Fruit fly (Drosophila melanogaster) whole organism, embryonic: ENCODE data around the gene Vps29.
A peak's percentile ranks its signal among the peaks of the same experiment; 100 is the strongest.

Experiments
- Aef1 ChIP-seq: fragments of 200-800 bp; sonication (Bioruptor generic); IDR thresholded peaks from 3 replicates; pipeline ENCODE4 v1.3.6; 2022; ENCODE audit warnings: missing biosample characterization, missing genetic modification characterization
- CG11456 ChIP-seq: fragments of 200-800 bp; sonication (Bioruptor generic); IDR thresholded peaks from 3 replicates; pipeline ENCODE4 v1.3.6; 2022; ENCODE audit warnings: missing biosample characterization, missing genetic modification characterization
- CG12236 ChIP-seq: fragments of 200-800 bp; sonication (Bioruptor generic); optimal IDR thresholded peaks from 2 replicates; lab custom pipeline; 2016; ENCODE audit warnings: missing biosample characterization, missing genetic modification characterization
- CG13624 ChIP-seq: fragments of 200-800 bp; sonication (Bioruptor generic); optimal IDR thresholded peaks from 2 replicates; lab custom pipeline; 2016; ENCODE audit warnings: missing biosample characterization, missing genetic modification characterization
- CG17328 ChIP-seq: fragments of 200-800 bp; sonication (Bioruptor generic); IDR thresholded peaks from 2 replicates; pipeline ENCODE4 v1.3.6; 2022; ENCODE audit warnings: missing biosample characterization, missing genetic modification characterization
- CG18476 ChIP-seq: fragments of 200-800 bp; sonication (Bioruptor generic); optimal IDR thresholded peaks from 2 replicates; lab custom pipeline; 2016; ENCODE audit warnings: missing biosample characterization, mild to moderate bottlenecking, missing genetic modification characterization
- CG34376 ChIP-seq: fragments of 200-800 bp; sonication (Bioruptor generic); optimal IDR thresholded peaks from 2 replicates; lab custom pipeline; 2018; ENCODE audit warnings: missing biosample characterization, mild to moderate bottlenecking, missing genetic modification characterization
- CG3847 ChIP-seq: fragments of 200-800 bp; sonication (Bioruptor generic); IDR thresholded peaks from 2 replicates; pipeline ENCODE4 v1.3.6; 2022; ENCODE audit warnings: missing biosample characterization, missing genetic modification characterization
- CG3995 ChIP-seq: fragments of 200-800 bp; sonication (Bioruptor generic); optimal IDR thresholded peaks from 3 replicates; lab custom pipeline; 2016; ENCODE audit warnings: missing biosample characterization, missing genetic modification characterization
- CG43689 ChIP-seq: fragments of 200-800 bp; sonication (Bioruptor generic); IDR thresholded peaks from 2 replicates; pipeline ENCODE4 v1.3.6; 2022; ENCODE audit warnings: missing biosample characterization, missing genetic modification characterization
- CG4404 ChIP-seq: fragments of 200-800 bp; sonication (Bioruptor generic); IDR thresholded peaks from 2 replicates; pipeline ENCODE4 v1.3.6; 2022; ENCODE audit warnings: missing biosample characterization, missing genetic modification characterization
- CG4424 ChIP-seq: fragments of 200-800 bp; sonication (Bioruptor generic); optimal IDR thresholded peaks from 3 replicates; lab custom pipeline; 2016; ENCODE audit warnings: missing biosample characterization, missing genetic modification characterization
- CG4707 ChIP-seq: fragments of 200-800 bp; sonication (Bioruptor generic); optimal IDR thresholded peaks from 2 replicates; lab custom pipeline; 2018; ENCODE audit warnings: missing biosample characterization, mild to moderate bottlenecking, missing genetic modification characterization, moderate library complexity
- CG4730 ChIP-seq: fragments of 200-800 bp; sonication (Bioruptor generic); IDR thresholded peaks from 2 replicates; pipeline ENCODE4 v1.3.6; 2022; ENCODE audit warnings: missing biosample characterization, missing genetic modification characterization
- CG5180 ChIP-seq: fragments of 200-800 bp; sonication (Bioruptor generic); optimal IDR thresholded peaks from 3 replicates; lab custom pipeline; 2017; ENCODE audit warnings: missing biosample characterization, missing genetic modification characterization, mild to moderate bottlenecking, moderate library complexity, missing genetic modification reagents
- CG5245 ChIP-seq: fragments of 200-800 bp; sonication (Bioruptor generic); optimal IDR thresholded peaks from 3 replicates; lab custom pipeline; 2016; ENCODE audit warnings: missing biosample characterization, missing genetic modification characterization
- CG8478 ChIP-seq: fragments of >200 bp; optimal IDR thresholded peaks from 2 replicates; lab custom pipeline; 2018
- CG9437 ChIP-seq: fragments of 200-800 bp; sonication (Bioruptor generic); optimal IDR thresholded peaks from 2 replicates; lab custom pipeline; 2018; ENCODE audit warnings: missing biosample characterization, mild to moderate bottlenecking, missing genetic modification characterization
- Chrac-16 ChIP-seq: fragments of 200-800 bp; sonication (Bioruptor generic); optimal IDR thresholded peaks from 3 replicates; lab custom pipeline; 2016; ENCODE audit warnings: missing biosample characterization, missing genetic modification characterization
- CrebB ChIP-seq: fragments of 200-800 bp; sonication (Bioruptor generic); optimal IDR thresholded peaks from 3 replicates; lab custom pipeline; 2018; ENCODE audit warnings: missing biosample characterization, mild to moderate bottlenecking, missing genetic modification characterization
- Dll ChIP-seq: fragments of 200-800 bp; sonication (Bioruptor generic); IDR thresholded peaks from 4 replicates; pipeline ENCODE4 v1.3.6; 2022; ENCODE audit warnings: missing biosample characterization, missing genetic modification characterization; ENCODE audit not compliant: partially characterized antibody
- Elba2 ChIP-seq: fragments of 200-800 bp; sonication (Bioruptor generic); optimal IDR thresholded peaks from 3 replicates; lab custom pipeline; 2016; ENCODE audit warnings: missing biosample characterization, missing genetic modification characterization
- H15 ChIP-seq: fragments of 200-800 bp; sonication (Bioruptor generic); IDR thresholded peaks from 3 replicates; pipeline ENCODE4 v1.3.6; 2022; ENCODE audit warnings: missing biosample characterization, missing genetic modification characterization
- HmgD ChIP-seq: fragments of 200-800 bp; sonication (Bioruptor generic); optimal IDR thresholded peaks from 3 replicates; lab custom pipeline; 2016; ENCODE audit warnings: missing biosample characterization, missing genetic modification characterization
- Hsf ChIP-seq: fragments of 200-800 bp; sonication (Bioruptor generic); optimal IDR thresholded peaks from 3 replicates; lab custom pipeline; 2016; ENCODE audit warnings: missing biosample characterization, missing genetic modification characterization
- Lhr ChIP-seq: fragments of 200-800 bp; sonication (Bioruptor generic); optimal IDR thresholded peaks from 3 replicates; lab custom pipeline; 2017; ENCODE audit warnings: mild to moderate bottlenecking, missing biosample characterization, missing genetic modification reagents, missing genetic modification characterization
- NFAT ChIP-seq: fragments of 200-800 bp; sonication (Bioruptor generic); IDR thresholded peaks from 2 replicates; pipeline ENCODE4 v1.3.6; 2022; ENCODE audit warnings: missing biosample characterization, missing genetic modification characterization
- Nf-YB ChIP-seq: fragments of 200-800 bp; sonication (Bioruptor generic); optimal IDR thresholded peaks from 3 replicates; lab custom pipeline; 2019; ENCODE audit warnings: missing biosample characterization, mild to moderate bottlenecking, missing genetic modification characterization, moderate library complexity
- Poxn ChIP-seq: fragments of 200-800 bp; sonication (Bioruptor generic); IDR thresholded peaks from 2 replicates; pipeline ENCODE4 v1.3.6; 2022; ENCODE audit warnings: missing biosample characterization, missing genetic modification characterization
- Usf ChIP-seq: fragments of 200-800 bp; sonication (Bioruptor generic); optimal IDR thresholded peaks from 2 replicates; lab custom pipeline; 2017; ENCODE audit warnings: missing genotype, missing biosample characterization, missing genetic modification characterization
- cas ChIP-seq: fragments of 200-800 bp; sonication (Bioruptor generic); IDR thresholded peaks from 2 replicates; pipeline ENCODE4 v1.3.6; 2022; ENCODE audit warnings: missing biosample characterization, missing genetic modification characterization
- chif ChIP-seq, 2 experiments: fragments of 200-800 bp; sonication (Bioruptor generic); optimal IDR thresholded peaks; 3 replicates each; lab custom pipeline; 2016; ENCODE audit warnings: missing biosample characterization in 2 of 2, missing genetic modification characterization in 2 of 2
- croc ChIP-seq: fragments of 200-800 bp; sonication (Bioruptor generic); conservative IDR thresholded peaks from 3 replicates; pipeline ENCODE4 v1.3.6; 2022; ENCODE audit warnings: missing biosample characterization, missing genetic modification characterization
- da ChIP-seq: fragments of 200-800 bp; sonication (Bioruptor generic); optimal IDR thresholded peaks from 2 replicates; lab custom pipeline; 2016; ENCODE audit warnings: missing biosample characterization, missing genetic modification characterization
- en ChIP-seq: fragments of 200-800 bp; sonication (Bioruptor generic); optimal IDR thresholded peaks from 2 replicates; lab custom pipeline; 2016; ENCODE audit warnings: missing biosample characterization, missing genetic modification characterization
- grau ChIP-seq: fragments of 200-800 bp; optimal IDR thresholded peaks from 3 replicates; lab custom pipeline; 2019; ENCODE audit warnings: missing biosample characterization, mild to moderate bottlenecking, missing genetic modification characterization, moderate library complexity
- hbn ChIP-seq: fragments of 200-800 bp; sonication (Bioruptor generic); IDR thresholded peaks from 2 replicates; pipeline ENCODE4 v1.3.6; 2022; ENCODE audit warnings: missing biosample characterization, missing genetic modification characterization; ENCODE audit not compliant: partially characterized antibody
- jigr1 ChIP-seq: fragments of 200-800 bp; sonication (Bioruptor generic); IDR thresholded peaks from 3 replicates; pipeline ENCODE4 v1.3.6; 2022; ENCODE audit warnings: missing biosample characterization, missing genetic modification characterization
- kni ChIP-seq: fragments of 200-800 bp; sonication (Bioruptor generic); optimal IDR thresholded peaks from 3 replicates; lab custom pipeline; 2017; ENCODE audit warnings: mild to moderate bottlenecking, missing biosample characterization, missing genetic modification reagents, missing genetic modification characterization
- lmd ChIP-seq: fragments of 200-800 bp; sonication (Bioruptor generic); IDR thresholded peaks from 2 replicates; pipeline ENCODE4 v1.3.6; 2022; ENCODE audit warnings: missing biosample characterization, missing genetic modification characterization
- nerfin-2 ChIP-seq: fragments of 200-800 bp; sonication (Bioruptor generic); IDR thresholded peaks from 2 replicates; pipeline ENCODE4 v1.3.6; 2022; ENCODE audit warnings: missing biosample characterization, missing genetic modification characterization; ENCODE audit not compliant: partially characterized antibody
- nom ChIP-seq: fragments of 200-800 bp; sonication (Bioruptor generic); optimal IDR thresholded peaks from 2 replicates; lab custom pipeline; 2017; ENCODE audit warnings: missing biosample characterization, missing genetic modification characterization, mild to moderate bottlenecking, moderate library complexity, missing genetic modification reagents
- pnt ChIP-seq: fragments of 200-800 bp; sonication (Bioruptor generic); optimal IDR thresholded peaks from 3 replicates; lab custom pipeline; 2016; ENCODE audit warnings: missing biosample characterization, missing genetic modification characterization
- prd ChIP-seq, 3 experiments: fragments of >200 bp in 2 of 3; fragments of 200-800 bp in 1 of 3; sonication (Bioruptor generic) in 1 of 3; optimal IDR thresholded peaks in 2 of 3; IDR thresholded peaks in 1 of 3; 2 replicates in 2 of 3; 3 replicates in 1 of 3; pipeline versions ENCODE4 v1.3.6 to Lab custom; 2017 to 2022; ENCODE audit warnings: missing biosample characterization in 1 of 3, missing genetic modification characterization in 1 of 3
- sc ChIP-seq, 3 experiments: fragments of >200 bp in 2 of 3; fragments of 200-800 bp in 1 of 3; sonication (Bioruptor generic) in 1 of 3; optimal IDR thresholded peaks; 2 replicates in 2 of 3; 3 replicates in 1 of 3; lab custom pipeline; 2017; ENCODE audit warnings: mild to moderate bottlenecking in 1 of 3, missing biosample characterization in 1 of 3, missing genetic modification characterization in 1 of 3, missing genetic modification reagents in 1 of 3
- tgo ChIP-seq: fragments of 200-800 bp; sonication (Bioruptor generic); IDR thresholded peaks from 3 replicates; pipeline ENCODE4 v1.3.6; 2022; ENCODE audit warnings: missing biosample characterization, missing genetic modification characterization
- ttk ChIP-seq: fragments of 200-800 bp; sonication (Bioruptor generic); IDR thresholded peaks from 2 replicates; pipeline ENCODE4 v2.1.2; 2022; ENCODE audit warnings: missing biosample characterization, missing genetic modification characterization
- z ChIP-seq: fragments of 200-800 bp; sonication (Bioruptor generic); IDR thresholded peaks from 3 replicates; pipeline ENCODE4 v1.3.6; 2022; ENCODE audit warnings: missing biosample characterization, missing genetic modification characterization

The Vps29 gene

DNA sequence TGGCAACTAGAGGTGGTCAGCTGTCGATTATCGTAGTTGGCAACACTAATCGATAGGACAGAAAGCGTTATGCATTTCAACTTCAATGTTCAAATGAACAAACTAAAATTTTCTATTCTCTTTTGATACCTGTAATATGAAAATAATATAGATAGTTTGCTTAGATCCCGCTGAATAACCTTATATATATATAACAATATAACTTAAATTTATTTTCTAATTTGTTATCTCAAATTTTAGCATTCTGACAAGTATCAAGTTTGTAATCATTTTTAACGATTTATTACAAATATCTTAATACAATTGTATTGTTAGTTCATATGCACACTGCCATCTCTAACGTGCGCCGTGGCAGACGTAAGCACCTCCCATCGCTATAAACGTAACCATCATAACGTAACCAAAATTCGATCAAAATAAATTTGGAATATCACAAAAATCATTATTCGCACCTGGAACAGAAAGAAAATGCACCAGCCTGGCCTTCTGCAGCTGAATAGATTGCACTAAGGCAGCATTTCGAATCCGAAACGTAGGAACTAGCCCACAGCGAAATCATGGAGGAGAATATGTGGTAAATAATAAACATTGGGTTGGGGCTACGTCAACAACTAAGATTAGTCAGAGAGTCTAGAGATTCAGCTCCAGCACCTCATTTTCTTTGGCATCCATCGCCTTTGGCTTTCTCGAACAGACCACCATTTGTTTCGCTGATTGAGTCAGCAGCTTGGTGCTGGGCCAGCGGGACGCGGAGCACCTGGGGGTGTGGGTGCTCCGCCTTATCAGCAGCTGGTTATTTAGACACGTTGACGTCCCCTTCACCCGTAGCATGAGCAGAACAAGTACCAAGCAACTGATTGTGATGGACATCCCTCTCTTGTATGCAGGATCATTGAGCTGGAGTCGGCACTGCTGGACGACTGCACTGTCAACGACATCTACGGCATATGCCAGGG lies 21.4 kb upstream of the Vps29 start, which contains the start of the genes Pino and TBC1D23 (continued):
- peak; percentile 80 for TF ChIP-seq grau (tag; lab: Kevin White, UChicago)
- TF ChIP-seq CG3995 (GFP tag; lab: Kevin White, UChicago) = peak; percentile 31
- peak; percentile 4 for TF ChIP-seq Lhr (GFP tag; lab: Kevin White, UChicago)
- peak; percentile 65 for TF ChIP-seq CG3847 (GFP tag; lab: Robert Waterston, UW)
- no peak for TF ChIP-seq CG5180 (GFP tag; lab: Kevin White, UChicago)
- peak; percentile 49 for TF ChIP-seq CG5245 (GFP tag; lab: Kevin White, UChicago)
- peak; percentile 60 for TF ChIP-seq CG4730 (GFP tag; lab: Robert Waterston, UW)
- TF ChIP-seq CG17328 (GFP tag; lab: Robert Waterston, UW) = peak; percentile 70
- TF ChIP-seq CG4424 (GFP tag; lab: Kevin White, UChicago) = peak; percentile 64
- no peak for TF ChIP-seq CG43689 (GFP tag; lab: Robert Waterston, UW)
- peak; percentile 71 for TF ChIP-seq tgo (GFP tag; lab: Robert Waterston, UW)
- TF ChIP-seq pnt (GFP tag; lab: Kevin White, UChicago) = peak; percentile 25
- TF ChIP-seq nerfin-2 = peak; percentile 45; the same call in 1 of the 2 replicates
- TF ChIP-seq CG12236 (GFP tag; lab: Kevin White, UChicago) = no peak
- no peak for TF ChIP-seq HmgD (GFP tag; lab: Kevin White, UChicago)
- TF ChIP-seq prd (optimal IDR thresholded peaks at IDR 0.05; lab: Kevin White, UChicago) = no peak
- TF ChIP-seq prd (GFP tag; IDR thresholded peaks at IDR 0.05; lab: Robert Waterston, UW) = peak; percentile 85
- TF ChIP-seq cas = no peak
- TF ChIP-seq sc (optimal IDR thresholded peaks at IDR 0.05; lab: Kevin White, UChicago) = no peak
- peak; percentile 48 for TF ChIP-seq sc (GFP tag; optimal IDR thresholded peaks at IDR 0.05; lab: Kevin White, UChicago)
- TF ChIP-seq chif (GFP tag; optimal IDR thresholded peaks at IDR 0.05; lab: Kevin White, UChicago) = peak in 1 of 2 experiments; percentile 45
- TF ChIP-seq Elba2 (GFP tag; lab: Kevin White, UChicago) = peak; percentile 12
- TF ChIP-seq H15 (GFP tag; lab: Robert Waterston, UW) = peak; percentile 65; the same call in 1 of the 3 replicates
- TF ChIP-seq kni (GFP tag; lab: Kevin White, UChicago) = no peak
- TF ChIP-seq CG8478 (lab: Kevin White, UChicago) = no peak
- peak; percentile 14 for TF ChIP-seq CrebB
- TF ChIP-seq CG11456 = peak; percentile 75; the same call in 2 of the 3 replicates
- TF ChIP-seq CG18476 (GFP tag; lab: Kevin White, UChicago) = no peak
- TF ChIP-seq jigr1 = no peak; the same call in 2 of the 3 replicates
- TF ChIP-seq Chrac-16 (GFP tag; lab: Kevin White, UChicago) = peak; percentile 73
- TF ChIP-seq Poxn (GFP tag; lab: Robert Waterston, UW) = no peak
- peak; percentile 60 for TF ChIP-seq croc (GFP tag; lab: Robert Waterston, UW)
- peak; percentile 73 for TF ChIP-seq lmd (GFP tag; lab: Robert Waterston, UW)
- no peak for TF ChIP-seq da (GFP tag; lab: Kevin White, UChicago)
- peak; percentile 51 for TF ChIP-seq CG13624 (GFP tag; lab: Kevin White, UChicago)
- peak; percentile 36 for TF ChIP-seq Hsf
- TF ChIP-seq hbn (GFP tag; lab: Robert Waterston, UW) = peak; percentile 48
- no peak for TF ChIP-seq z (GFP tag; lab: Robert Waterston, UW)
- peak; percentile 70 for TF ChIP-seq NFAT (GFP tag; lab: Robert Waterston, UW)
- TF ChIP-seq Aef1 (GFP tag; lab: Robert Waterston, UW) = peak; percentile 71
- no peak for TF ChIP-seq CG4707
- no peak for TF ChIP-seq CG34376
- peak; percentile 35 for TF ChIP-seq Usf (GFP tag; lab: Kevin White, UChicago)
- TF ChIP-seq ttk (GFP tag; lab: Robert Waterston, UW) = peak; percentile 59; the same call in 1 of the 2 replicates
- TF ChIP-seq nom (GFP tag; lab: Kevin White, UChicago) = no peak
- no peak for TF ChIP-seq en
- TF ChIP-seq CG9437 (GFP tag; lab: Kevin White, UChicago) = peak; percentile 100
- TF ChIP-seq CG4404 (GFP tag; lab: Robert Waterston, UW) = peak; percentile 63
- peak; percentile 41 for TF ChIP-seq Nf-YB (GFP tag; lab: Kevin White, UChicago)
- TF ChIP-seq Dll (GFP tag; lab: Robert Waterston, UW) = peak; percentile 84
